Fruit fly (Drosophila melanogaster): ENCODE measurements around the gene D19B.

D19B gene

DNA sequence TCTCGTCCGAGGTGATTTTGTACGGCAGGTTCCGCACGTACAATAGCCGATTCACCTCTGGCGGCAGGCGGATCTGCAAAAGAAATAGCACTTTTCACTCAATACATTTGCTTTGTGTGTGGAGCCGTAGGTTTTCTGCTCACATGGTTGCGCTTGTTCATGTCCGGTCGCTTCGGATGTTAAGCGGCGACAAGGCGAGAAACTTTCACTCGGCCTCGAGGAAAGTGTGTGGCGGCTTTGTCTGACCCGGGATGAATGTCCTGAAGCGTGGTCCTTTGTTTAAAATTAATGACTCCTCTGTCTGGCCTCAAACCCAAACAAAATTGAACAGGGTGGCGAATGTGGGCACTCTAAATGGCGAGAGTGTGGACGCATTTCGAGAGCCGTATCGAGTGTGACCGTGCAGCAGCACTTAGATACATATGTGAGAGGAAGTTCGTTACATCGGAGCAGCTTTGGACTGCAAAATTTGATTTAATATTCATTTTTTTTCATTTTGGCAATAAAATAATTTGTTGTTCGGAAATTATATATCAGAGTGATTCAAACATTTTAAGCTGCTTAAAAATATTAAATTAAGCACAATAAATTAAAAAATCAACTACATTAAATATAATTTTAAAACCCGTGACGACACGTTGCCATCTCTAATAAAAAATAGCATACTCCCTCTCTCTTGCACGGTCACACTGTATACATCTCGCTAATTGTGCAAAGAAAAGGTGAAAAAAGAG lies 8.3 kb upstream of the D19B start, which contains the start of the genes Sf3b6 and Tnpo (continued):
- TF ChIP-seq CG13775 (GFP tag; optimal IDR thresholded peaks at IDR 0.05), result peak; percentile 92
- TF ChIP-seq ind (GFP tag; optimal IDR thresholded peaks at IDR 0.05), result peak; percentile 86
- peak; percentile 69 for TF ChIP-seq Camta (GFP tag; optimal IDR thresholded peaks at IDR 0.05)
- peak; percentile 42; the same call in 1 of the 2 replicates for TF ChIP-seq sens-2 (GFP tag; IDR thresholded peaks at IDR 0.05)
- TF ChIP-seq Bdp1 (GFP tag; optimal IDR thresholded peaks at IDR 0.05), result peak; percentile 63
- TF ChIP-seq lab (GFP tag; optimal IDR thresholded peaks at IDR 0.05), result no peak
- peak; percentile 79 for TF ChIP-seq NFAT (GFP tag; IDR thresholded peaks at IDR 0.05)
- TF ChIP-seq CG33213 (GFP tag; optimal IDR thresholded peaks at IDR 0.05), result peak; percentile 39
- peak; percentile 73 for TF ChIP-seq CG8089 (GFP tag; optimal IDR thresholded peaks at IDR 0.05)
- TF ChIP-seq CG3847 (GFP tag; IDR thresholded peaks at IDR 0.05), result peak; percentile 90
- no peak for TF ChIP-seq ab (GFP tag; optimal IDR thresholded peaks at IDR 0.05)
- peak; percentile 63 for TF ChIP-seq CG13123 (GFP tag; optimal IDR thresholded peaks at IDR 0.05)
- peak; percentile 85 for TF ChIP-seq lmd (GFP tag; IDR thresholded peaks at IDR 0.05)
- no peak for TF ChIP-seq oc (tag; optimal IDR thresholded peaks at IDR 0.05)
- TF ChIP-seq CG1024 (GFP tag; IDR thresholded peaks at IDR 0.05), result peak; percentile 41; the same call in 1 of the 2 replicates
- peak; percentile 29 for TF ChIP-seq emc (GFP tag; optimal IDR thresholded peaks at IDR 0.05)
- peak in 1 of 2 experiments; percentile 52 for TF ChIP-seq insv (GFP tag; optimal IDR thresholded peaks at IDR 0.05)
- no peak for TF ChIP-seq bowl (GFP tag; IDR thresholded peaks at IDR 0.05)
- no peak for TF ChIP-seq ash1 (GFP tag; optimal IDR thresholded peaks at IDR 0.05)
- TF ChIP-seq gfzf (GFP tag; optimal IDR thresholded peaks at IDR 0.05), result peak; percentile 79
- TF ChIP-seq Gug (GFP tag; IDR thresholded peaks at IDR 0.05), result no peak; the same call in 1 of the 4 replicates
- peak; percentile 85 for TF ChIP-seq trem (tag; optimal IDR thresholded peaks at IDR 0.05)
- no peak for TF ChIP-seq run (tag; optimal IDR thresholded peaks at IDR 0.05)
- TF ChIP-seq sc (optimal IDR thresholded peaks at IDR 0.05), result no peak
- TF ChIP-seq sc (GFP tag; optimal IDR thresholded peaks at IDR 0.05), result no peak
- peak; percentile 47 for TF ChIP-seq stwl (tag; optimal IDR thresholded peaks at IDR 0.05)
- TF ChIP-seq CG5245 (GFP tag; optimal IDR thresholded peaks at IDR 0.05), result peak; percentile 66
- no peak for TF ChIP-seq CG16779 (GFP tag; IDR thresholded peaks at IDR 0.05)
- peak; percentile 65 for TF ChIP-seq scrt (GFP tag; optimal IDR thresholded peaks at IDR 0.05)
- peak; percentile 30 for TF ChIP-seq kah (GFP tag; optimal IDR thresholded peaks at IDR 0.05)
- peak; percentile 87 for TF ChIP-seq lilli (GFP tag; optimal IDR thresholded peaks at IDR 0.05)
- TF ChIP-seq dysf (GFP tag; IDR thresholded peaks at IDR 0.05), result peak; percentile 89
- TF ChIP-seq trh (GFP tag; optimal IDR thresholded peaks at IDR 0.05), result peak; percentile 58
- TF ChIP-seq dmrt99B (tag; optimal IDR thresholded peaks at IDR 0.05), result no peak
- peak; percentile 64 for TF ChIP-seq CG10462 (GFP tag; optimal IDR thresholded peaks at IDR 0.05)
- no peak for TF ChIP-seq aop (GFP tag; IDR thresholded peaks at IDR 0.05)
- TF ChIP-seq Dad (GFP tag; optimal IDR thresholded peaks at IDR 0.05), result peak; percentile 12
- peak; percentile 89 for TF ChIP-seq CG32532 (GFP tag; IDR thresholded peaks at IDR 0.05)
- peak; percentile 82 for TF ChIP-seq CG32767 (GFP tag; IDR thresholded peaks at IDR 0.05)
- peak; percentile 43; the same call in 1 of the 3 replicates for TF ChIP-seq CG6791 (GFP tag; IDR thresholded peaks at IDR 0.05; ENCODE audit: partially characterized antibody)
- peak; percentile 63 for TF ChIP-seq Mes4 (GFP tag; optimal IDR thresholded peaks at IDR 0.05)
- TF ChIP-seq CG4820 (GFP tag; optimal IDR thresholded peaks at IDR 0.05), result peak; percentile 80
- TF ChIP-seq ro (GFP tag; IDR thresholded peaks at IDR 0.05), result peak; percentile 48; the same call in 1 of the 2 replicates
- TF ChIP-seq Dll (GFP tag; IDR thresholded peaks at IDR 0.05; ENCODE audit: partially characterized antibody), result peak; percentile 84
- peak; percentile 82 for TF ChIP-seq ttk (GFP tag; IDR thresholded peaks at IDR 0.05)
- TF ChIP-seq CkIIα-i1 (GFP tag; IDR thresholded peaks at IDR 0.05), result no peak
- TF ChIP-seq CG12769 (tag; optimal IDR thresholded peaks at IDR 0.05), result no peak
- TF ChIP-seq CG3726 (GFP tag; IDR thresholded peaks at IDR 0.05), result peak; percentile 57; the same call in 1 of the 3 replicates
- no peak for TF ChIP-seq CG18599 (GFP tag; optimal IDR thresholded peaks at IDR 0.05)
- TF ChIP-seq phol (tag; optimal IDR thresholded peaks at IDR 0.05), result peak; percentile 91

Measured in whole organism, embryonic.